Fruit fly (Drosophila melanogaster): Measurements from ENCODE around the gene slou.
A peak's percentile ranks its signal among the peaks of the same experiment; 100 is the strongest.

Gene slou

dm6 chr3R:21520183-21520582 lies 36.8 kb downstream of the slou start (continued):
- TF ChIP-seq en (GFP tag; optimal IDR thresholded peaks at IDR 0.05) (peak; percentile 98), D19B (GFP tag; optimal IDR thresholded peaks at IDR 0.05) (peak; percentile 93), gt (GFP tag; IDR thresholded peaks at IDR 0.05) (peak; percentile 97), CG3995 (GFP tag; optimal IDR thresholded peaks at IDR 0.05) (peak; percentile 82), CG6689 (GFP tag; IDR thresholded peaks at IDR 0.05) (peak; percentile 94), pho (GFP tag; optimal IDR thresholded peaks at IDR 0.05) (peak; percentile 95), Hr39 (optimal IDR thresholded peaks at IDR 0.05) (no peak), CG6175 (GFP tag; IDR thresholded peaks at IDR 0.05) (peak; percentile 98), ash1 (GFP tag; optimal IDR thresholded peaks at IDR 0.05) (peak; percentile 98), CG32767 (GFP tag; IDR thresholded peaks at IDR 0.05) (peak; percentile 87), HLH54F (GFP tag; optimal IDR thresholded peaks at IDR 0.05) (peak; percentile 97), wor (GFP tag; IDR thresholded peaks at IDR 0.05) (peak; percentile 91), Sox102F (GFP tag; optimal IDR thresholded peaks at IDR 0.05) (peak; percentile 99), MESR4 (GFP tag; optimal IDR thresholded peaks at IDR 0.05) (peak; percentile 68), dmrt11E (tag; optimal IDR thresholded peaks at IDR 0.05) (peak; percentile 97), usp (GFP tag; optimal IDR thresholded peaks at IDR 0.05) (no peak), CG7372 (GFP tag; IDR thresholded peaks at IDR 0.05) (peak; percentile 97), Blimp-1 (GFP tag; optimal IDR thresholded peaks at IDR 0.05) (peak; percentile 95), Fer2 (tag; optimal IDR thresholded peaks at IDR 0.05) (peak; percentile 99), CG7745 (tag; optimal IDR thresholded peaks at IDR 0.05) (peak; percentile 73), BtbVII (GFP tag; optimal IDR thresholded peaks at IDR 0.05) (peak; percentile 97), CG13123 (GFP tag; optimal IDR thresholded peaks at IDR 0.05) (peak; percentile 97), Bteb2 (GFP tag; optimal IDR thresholded peaks at IDR 0.05) (peak; percentile 97), stwl (tag; optimal IDR thresholded peaks at IDR 0.05) (peak; percentile 96), bigmax (GFP tag; optimal IDR thresholded peaks at IDR 0.05) (peak; percentile 88), gsb (GFP tag; IDR thresholded peaks at IDR 0.05) (peak; percentile 97), Nf-YA (GFP tag; IDR thresholded peaks at IDR 0.05) (peak; percentile 97), cas (GFP tag; IDR thresholded peaks at IDR 0.05) (peak; percentile 94), tup (GFP tag; optimal IDR thresholded peaks at IDR 0.05) (peak; percentile 96), Scr (GFP tag; IDR thresholded peaks at IDR 0.05; ENCODE audit: partially characterized antibody) (no peak), so (GFP tag; IDR thresholded peaks at IDR 0.05) (peak; percentile 97), CG5245 (GFP tag; optimal IDR thresholded peaks at IDR 0.05) (peak; percentile 99), bab2 (GFP tag; optimal IDR thresholded peaks at IDR 0.05) (peak; percentile 98), CG4854 (GFP tag; optimal IDR thresholded peaks at IDR 0.05) (peak; percentile 98), ro (GFP tag; IDR thresholded peaks at IDR 0.05) (peak; percentile 97), da (GFP tag; optimal IDR thresholded peaks at IDR 0.05) (peak; percentile 98), CG5953 (GFP tag; IDR thresholded peaks at IDR 0.05) (peak; percentile 99), ase (GFP tag; IDR thresholded peaks at IDR 0.05) (peak; percentile 99), br (optimal IDR thresholded peaks at IDR 0.05) (no peak), Hr78 (GFP tag; optimal IDR thresholded peaks at IDR 0.05) (peak in 1 of 2 experiments; percentile 10), sens-2 (GFP tag; IDR thresholded peaks at IDR 0.05) (peak; percentile 99), cg (GFP tag; optimal IDR thresholded peaks at IDR 0.05) (no peak), twi (tag; optimal IDR thresholded peaks at IDR 0.05) (peak; percentile 96), CG8089 (GFP tag; optimal IDR thresholded peaks at IDR 0.05) (peak; percentile 99), disco-r (GFP tag; optimal IDR thresholded peaks at IDR 0.05) (peak; percentile 98), CoRest (tag; optimal IDR thresholded peaks at IDR 0.05) (peak; percentile 97), Dip2 (GFP tag; IDR thresholded peaks at IDR 0.05) (no peak), Fer1 (GFP tag; optimal IDR thresholded peaks at IDR 0.05) (peak; percentile 98), CG14667 (GFP tag; IDR thresholded peaks at IDR 0.05) (peak; percentile 97), H2.0 (GFP tag; IDR thresholded peaks at IDR 0.05) (peak; percentile 99), rib (GFP tag; IDR thresholded peaks at IDR 0.05) (peak; percentile 94), ab (GFP tag; optimal IDR thresholded peaks at IDR 0.05) (peak; percentile 90), insv (GFP tag; optimal IDR thresholded peaks at IDR 0.05) (peak in 1 of 2 experiments; percentile 88)

Data from whole organism, embryonic.